Worm (Caenorhabditis elegans) whole organism, young adult: ENCODE data around the gene srd-11.

Source experiments
- F52B5.7 ChIP-seq: sonication (generic microtip); optimal IDR thresholded peaks from 2 replicates; lab custom pipeline; 2016; ENCODE audit warnings: mild to moderate bottlenecking, missing genetic modification characterization, missing compliant biosample characterization
- ceh-27 ChIP-seq: fragments of 200-800 bp; sonication (Bioruptor generic); optimal IDR thresholded peaks from 2 replicates; lab custom pipeline; 2018; ENCODE audit warnings: mild to moderate bottlenecking, missing genetic modification characterization, moderate library complexity, missing compliant biosample characterization
- dpl-1 ChIP-seq: fragments of 150-350 bp; optimal IDR thresholded peaks from 2 replicates; lab custom pipeline; 2014; ENCODE audit warnings: missing biosample characterization, missing genetic modification reagents, missing genetic modification characterization
- fkh-3 ChIP-seq: sonication (generic microtip); optimal IDR thresholded peaks from 2 replicates; lab custom pipeline; 2016; ENCODE audit warnings: mild to moderate bottlenecking, missing genetic modification characterization, missing compliant biosample characterization
- hsf-1 ChIP-seq: fragments of 200-800 bp; sonication (Bioruptor generic); IDR thresholded peaks from 2 replicates; pipeline ENCODE4 v1.3.6; 2022; ENCODE audit warnings: missing genetic modification reagents, missing genetic modification characterization, missing compliant biosample characterization
- pha-4 ChIP-seq: fragments of 150-350 bp; sonication (generic microtip); optimal IDR thresholded peaks from 2 replicates; lab custom pipeline; 2014; ENCODE audit warnings: missing biosample characterization, missing genetic modification reagents, missing genetic modification characterization

DNA sequence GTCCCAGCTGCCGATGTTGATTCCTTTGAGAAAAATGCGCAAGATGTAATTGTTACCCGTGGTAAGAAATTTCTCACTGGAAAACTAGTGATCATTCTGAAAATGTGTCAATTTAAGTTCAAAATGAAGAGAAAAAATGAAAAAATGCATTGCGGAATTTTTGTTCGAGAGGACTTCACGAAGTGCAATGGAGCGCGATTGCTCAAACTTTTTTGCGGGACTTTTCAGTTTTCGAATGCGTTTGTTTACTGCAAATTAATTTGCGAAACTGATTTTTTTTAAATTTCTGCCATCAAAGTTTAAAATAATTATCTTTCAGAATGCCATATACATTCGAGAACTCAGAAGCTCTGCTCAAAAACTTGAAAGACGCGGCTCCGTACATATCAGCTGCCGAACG is 51.1 kb downstream of the srd-11 start, which contains the start of the genes nuaf-1 and bir-2:
- TF ChIP-seq fkh-3 (tag; lab: Kevin White, UChicago) (no peak), pha-4 (tag; lab: Kevin White, UChicago) (no peak), hsf-1 (GFP tag; lab: Robert Waterston, UW) (no peak), dpl-1 (GFP tag; lab: Kevin White, UChicago) (no peak), ceh-27 (GFP tag; lab: Kevin White, UChicago) (no peak), F52B5.7 (tag; lab: Kevin White, UChicago) (no peak)
